Fruit fly (Drosophila melanogaster) whole organism, embryonic: Measurements from ENCODE around the gene CG13700.

Source experiments
- CG10959 ChIP-seq: fragments of 200-800 bp; sonication (Bioruptor generic); IDR thresholded peaks from 2 replicates; pipeline ENCODE4 v1.3.6; 2022; ENCODE audit warnings: missing biosample characterization, missing genetic modification characterization
- CG17829 ChIP-seq: fragments of 200-800 bp; optimal IDR thresholded peaks from 2 replicates; lab custom pipeline; 2019; ENCODE audit warnings: missing biosample characterization, mild to moderate bottlenecking, missing genetic modification characterization, moderate library complexity
- CG18262 ChIP-seq: fragments of 200-800 bp; optimal IDR thresholded peaks from 3 replicates; lab custom pipeline; 2019; ENCODE audit warnings: missing biosample characterization, mild to moderate bottlenecking, missing genetic modification characterization, moderate library complexity
- CG9727 ChIP-seq: fragments of 200-800 bp; sonication (Bioruptor generic); optimal IDR thresholded peaks from 3 replicates; lab custom pipeline; 2017; ENCODE audit warnings: missing biosample characterization, mild to moderate bottlenecking, missing genetic modification characterization
- Hand ChIP-seq: fragments of 200-800 bp; sonication (Bioruptor generic); optimal IDR thresholded peaks from 2 replicates; lab custom pipeline; 2017; ENCODE audit warnings: mild to moderate bottlenecking, missing biosample characterization, missing genetic modification reagents, missing genetic modification characterization
- Med ChIP-seq: fragments of 200-800 bp; sonication (Bioruptor generic); peaks from one replicate; lab custom pipeline; 2016; ENCODE audit warnings: missing biosample characterization, missing genetic modification characterization, mild to moderate bottlenecking, inconsistent platforms, moderate library complexity
- cwo ChIP-seq: fragments of 200-800 bp; sonication (Bioruptor generic); optimal IDR thresholded peaks from 3 replicates; lab custom pipeline; 2017; ENCODE audit warnings: missing biosample characterization, missing genetic modification characterization, mild to moderate bottlenecking, moderate library complexity, missing genetic modification reagents
- dmrt11E ChIP-seq: fragments of 200-800 bp; sonication (Bioruptor generic); optimal IDR thresholded peaks from 3 replicates; lab custom pipeline; 2018; ENCODE audit warnings: missing biosample characterization, mild to moderate bottlenecking, missing genetic modification characterization, moderate library complexity
- phol ChIP-seq: fragments of 200-800 bp; sonication (Bioruptor generic); optimal IDR thresholded peaks from 3 replicates; lab custom pipeline; 2018; ENCODE audit warnings: missing biosample characterization, mild to moderate bottlenecking, missing genetic modification characterization, moderate library complexity
- sens ChIP-seq: fragments of 200-800 bp; sonication (Bioruptor generic); peaks from one replicate; lab custom pipeline; 2016; ENCODE audit warnings: missing biosample characterization, missing genetic modification characterization
- zf30C ChIP-seq: fragments of 200-800 bp; sonication (Bioruptor generic); optimal IDR thresholded peaks from 3 replicates; lab custom pipeline; 2018; ENCODE audit warnings: missing biosample characterization, mild to moderate bottlenecking, missing genetic modification characterization

The CG13700 gene

DNA sequence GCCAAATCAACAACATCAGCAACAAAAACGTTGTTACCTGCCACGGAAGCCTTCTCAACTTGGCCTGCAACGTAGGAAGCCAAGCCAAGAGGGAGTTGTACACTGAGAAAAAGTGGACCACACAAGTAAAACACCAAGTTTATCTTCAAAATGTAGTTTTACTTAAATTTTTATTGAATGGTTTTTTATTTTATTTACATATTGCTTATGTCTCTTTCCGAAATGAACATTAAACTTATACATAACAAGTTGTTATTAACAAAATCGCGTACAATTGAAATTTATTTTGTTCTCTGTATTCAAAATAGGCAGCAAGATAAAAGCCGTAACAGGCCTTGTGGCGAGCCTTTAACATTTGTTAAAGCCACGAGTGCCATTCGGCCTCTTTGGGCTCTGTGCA lies 52.2 kb downstream of the CG13700 start (continued):
- TF ChIP-seq zf30C (GFP tag; lab: Kevin White, UChicago): no peak
- 0 out of 2 replicates have a peak, but pooled peaks have one; percentile 21 for TF ChIP-seq CG10959 (GFP tag; lab: Robert Waterston, UW)
- peak; percentile 3 for TF ChIP-seq CG17829
- peak; percentile 25 for TF ChIP-seq CG9727 (GFP tag; lab: Kevin White, UChicago)
- peak; percentile 42 for TF ChIP-seq dmrt11E
- TF ChIP-seq cwo (GFP tag; lab: Kevin White, UChicago): no peak
- peak; percentile 19 for TF ChIP-seq CG18262 (tag; lab: Kevin White, UChicago)
- peak; percentile 17 for TF ChIP-seq phol (tag; lab: Kevin White, UChicago)
- TF ChIP-seq Hand (GFP tag; lab: Kevin White, UChicago): no peak
- peak; percentile 77 for TF ChIP-seq sens (GFP tag; lab: Kevin White, UChicago)
- peak; percentile 14 for TF ChIP-seq Med (GFP tag; lab: Kevin White, UChicago)
